Fruit fly (Drosophila melanogaster): ENCODE results near the gene CG9921.

The CG9921 gene

dm6 chrX:16371923-16372322, 38.5 kb upstream of the CG9921 start (continued):
- TF ChIP-seq Taf1 (GFP tag; IDR thresholded peaks at IDR 0.05) (no peak), lmd (GFP tag; IDR thresholded peaks at IDR 0.05) (no peak), so (GFP tag; IDR thresholded peaks at IDR 0.05) (no peak), zen (tag; optimal IDR thresholded peaks at IDR 0.05) (no peak), CG2199 (GFP tag; IDR thresholded peaks at IDR 0.05) (no peak), CG17186 (GFP tag; optimal IDR thresholded peaks at IDR 0.05) (no peak), Hey (tag; optimal IDR thresholded peaks at IDR 0.05) (no peak), CG12744 (GFP tag; optimal IDR thresholded peaks at IDR 0.05) (no peak), CG18599 (GFP tag; optimal IDR thresholded peaks at IDR 0.05) (no peak), bsh (GFP tag; optimal IDR thresholded peaks at IDR 0.05) (no peak), ttk (GFP tag; IDR thresholded peaks at IDR 0.05) (no peak), CG1832 (GFP tag; optimal IDR thresholded peaks at IDR 0.05) (no peak), CG8359 (GFP tag; optimal IDR thresholded peaks at IDR 0.05; ENCODE audit: borderline replicate concordance) (no peak), slp2 (GFP tag; optimal IDR thresholded peaks at IDR 0.05) (no peak), CG12299 (tag; optimal IDR thresholded peaks at IDR 0.05) (no peak), CG17568 (GFP tag; optimal IDR thresholded peaks at IDR 0.05) (no peak), CG8290 (GFP tag; optimal IDR thresholded peaks at IDR 0.05) (no peak), CG8290 (tag; optimal IDR thresholded peaks at IDR 0.05) (no peak), CG11093 (GFP tag; IDR thresholded peaks at IDR 0.05) (no peak), fu2 (GFP tag; optimal IDR thresholded peaks at IDR 0.05) (no peak), lilli (GFP tag; optimal IDR thresholded peaks at IDR 0.05) (peak; percentile 13), CG12659 (GFP tag; optimal IDR thresholded peaks at IDR 0.05) (peak; percentile 18), Usf (GFP tag; optimal IDR thresholded peaks at IDR 0.05) (no peak), CG13296 (GFP tag; optimal IDR thresholded peaks at IDR 0.05) (no peak), CG16863 (GFP tag; optimal IDR thresholded peaks at IDR 0.05) (no peak), MTF-1 (GFP tag; optimal IDR thresholded peaks at IDR 0.05; ENCODE audit: borderline replicate concordance) (no peak), CG14667 (GFP tag; IDR thresholded peaks at IDR 0.05) (no peak), crol (GFP tag; IDR thresholded peaks at IDR 0.05) (no peak), dpn (GFP tag; optimal IDR thresholded peaks at IDR 0.05) (peak in 1 of 2 experiments; percentile 12), CG3281 (GFP tag; optimal IDR thresholded peaks at IDR 0.05) (peak; percentile 42), Hsf (GFP tag; optimal IDR thresholded peaks at IDR 0.05) (peak; percentile 14), CG10979 (tag; optimal IDR thresholded peaks at IDR 0.05) (peak; percentile 10), CG2116 (GFP tag; optimal IDR thresholded peaks at IDR 0.05) (peak; percentile 3), ERR (GFP tag; optimal IDR thresholded peaks at IDR 0.05) (no peak), CG11696 (GFP tag; IDR thresholded peaks at IDR 0.05) (no peak), klu (GFP tag; IDR thresholded peaks at IDR 0.05) (no peak), sens-2 (GFP tag; IDR thresholded peaks at IDR 0.05) (no peak), crp (GFP tag; optimal IDR thresholded peaks at IDR 0.05) (peak in 1 of 2 experiments; percentile 5), btn (GFP tag; optimal IDR thresholded peaks at IDR 0.05) (no peak), CG17829 (tag; optimal IDR thresholded peaks at IDR 0.05) (peak; percentile 21), CG17612 (GFP tag; IDR thresholded peaks at IDR 0.05) (no peak), CG8478 (optimal IDR thresholded peaks at IDR 0.05) (no peak), Stat92E (GFP tag; optimal IDR thresholded peaks at IDR 0.05) (no peak)

dm6 chrX:16368585-16368984, 35.2 kb upstream of the CG9921 start:
- TF ChIP-seq CG4617 (GFP tag; optimal IDR thresholded peaks at IDR 0.05; ENCODE audit: borderline replicate concordance) (no peak), maf-S (GFP tag; optimal IDR thresholded peaks at IDR 0.05) (no peak), CG16813 (GFP tag; IDR thresholded peaks at IDR 0.05; ENCODE audit: partially characterized antibody) (peak; percentile 26; the same call in 1 of the 3 replicates), nau (GFP tag; optimal IDR thresholded peaks at IDR 0.05) (no peak), nerfin-2 (GFP tag; IDR thresholded peaks at IDR 0.05; ENCODE audit: partially characterized antibody) (peak; percentile 43), Nf-YB (GFP tag; optimal IDR thresholded peaks at IDR 0.05) (no peak), CG18476 (GFP tag; optimal IDR thresholded peaks at IDR 0.05) (no peak), h (optimal IDR thresholded peaks at IDR 0.05) (no peak), CG1233 (GFP tag; optimal IDR thresholded peaks at IDR 0.05) (no peak), CG11398 (GFP tag; optimal IDR thresholded peaks at IDR 0.05) (no peak), bigmax (GFP tag; optimal IDR thresholded peaks at IDR 0.05) (no peak), fu2 (GFP tag; optimal IDR thresholded peaks at IDR 0.05) (no peak), CG6175 (GFP tag; IDR thresholded peaks at IDR 0.05) (no peak)
